Worm (Caenorhabditis elegans) whole organism, L4/young adult: ENCODE results near the gene ddr-2.

Experiments
- W03F9.2 ChIP-seq: fragments of 150-350 bp; optimal IDR thresholded peaks from 2 replicates; lab custom pipeline; 2014; ENCODE audit warnings: missing biosample characterization, missing genetic modification characterization
- him-1 ChIP-seq: sonication (generic microtip); optimal IDR thresholded peaks from 2 replicates; lab custom pipeline; 2016; ENCODE audit warnings: missing genotype, missing genetic modification reagents, missing genetic modification characterization, missing compliant biosample characterization

ce11 chrX:3297812-3298211 lies 17.3 kb upstream of the ddr-2 start:
- TF ChIP-seq him-1 (tag; lab: Kevin White, UChicago) = no peak
- no peak for TF ChIP-seq W03F9.2 (tag; lab: Kevin White, UChicago)
